Worm (Caenorhabditis elegans) whole organism, midembryonic: Measurements from ENCODE around the gene ketn-1.

ENCODE experiments used
- T22C8.4 ChIP-seq: fragments of 200-800 bp; sonication (Bioruptor generic); IDR thresholded peaks from 2 replicates; pipeline ENCODE4 v1.3.6; 2022; ENCODE audit warnings: missing genetic modification characterization, missing compliant biosample characterization
- cog-1 ChIP-seq: sonication (generic microtip); optimal IDR thresholded peaks from 2 replicates; lab custom pipeline; 2016; ENCODE audit warnings: missing genetic modification characterization, missing compliant biosample characterization
- flt-1 ChIP-seq: fragments of 200-800 bp; sonication (Bioruptor generic); IDR thresholded peaks from 2 replicates; pipeline ENCODE4 v1.3.6; 2022; ENCODE audit warnings: missing genetic modification characterization, missing compliant biosample characterization
- ref-1 ChIP-seq: fragments of 200-800 bp; sonication (Bioruptor generic); conservative IDR thresholded peaks from 2 replicates; pipeline ENCODE4 v1.3.6; 2022; ENCODE audit warnings: missing genetic modification reagents, missing genetic modification characterization, missing compliant biosample characterization
- tab-1 ChIP-seq: fragments of 200-800 bp; sonication (Bioruptor generic); IDR thresholded peaks from 2 replicates; pipeline ENCODE4 v1.3.6; 2022; ENCODE audit warnings: missing genetic modification characterization, missing compliant biosample characterization
- ztf-23 ChIP-seq: fragments of 200-800 bp; sonication (Bioruptor generic); IDR thresholded peaks from 2 replicates; pipeline ENCODE4 v1.3.6; 2022; ENCODE audit warnings: missing genetic modification reagents, missing genetic modification characterization, missing compliant biosample characterization

ce11 chrV:2803258-2803657 is 4.4 kb downstream of the ketn-1 start:
- TF ChIP-seq ref-1 (GFP tag; lab: Robert Waterston, UW) (no peak), T22C8.4 (GFP tag; lab: Robert Waterston, UW) (no peak), flt-1 (GFP tag; lab: Robert Waterston, UW) (no peak), cog-1 (no peak), ztf-23 (GFP tag; lab: Robert Waterston, UW) (no peak), tab-1 (no peak)
